Worm (Caenorhabditis elegans) whole organism, L1 larva: ENCODE data around the gene H19J13.2.

Source experiments
- C04F5.9 ChIP-seq: sonication (generic microtip); optimal IDR thresholded peaks from 2 replicates; lab custom pipeline; 2016; ENCODE audit warnings: missing genetic modification characterization, missing compliant biosample characterization
- C16A3.4 ChIP-seq: fragments of 150-350 bp; optimal IDR thresholded peaks from 2 replicates; lab custom pipeline; 2014; ENCODE audit warnings: missing biosample characterization, missing genetic modification characterization
- C34B4.2 ChIP-seq: sonication (generic microtip); optimal IDR thresholded peaks from 2 replicates; lab custom pipeline; 2017; ENCODE audit warnings: mild to moderate bottlenecking, missing genetic modification characterization, missing compliant biosample characterization
- Y116A8C.19 ChIP-seq: sonication (generic microtip); optimal IDR thresholded peaks from 2 replicates; lab custom pipeline; 2016; ENCODE audit warnings: missing compliant biosample characterization, missing genetic modification characterization, borderline replicate concordance
- aha-1 ChIP-seq: fragments of 150-350 bp; optimal IDR thresholded peaks from 2 replicates; lab custom pipeline; 2014; ENCODE audit warnings: missing biosample characterization, missing genetic modification characterization
- ama-1 ChIP-seq: fragments of 150-350 bp; optimal IDR thresholded peaks from 2 replicates; lab custom pipeline; 2014
- blmp-1 ChIP-seq: fragments of 150-350 bp; optimal IDR thresholded peaks from 2 replicates; lab custom pipeline; 2014; ENCODE audit warnings: missing biosample characterization, missing genetic modification characterization
- ceh-63 ChIP-seq: fragments of 200-800 bp; sonication (Bioruptor generic); optimal IDR thresholded peaks from 2 replicates; lab custom pipeline; 2018; ENCODE audit warnings: mild to moderate bottlenecking, missing genetic modification characterization, missing compliant biosample characterization
- ceh-8 ChIP-seq: fragments of 200-800 bp; sonication (Bioruptor generic); optimal IDR thresholded peaks from 2 replicates; lab custom pipeline; 2018; ENCODE audit warnings: mild to moderate bottlenecking, missing genetic modification characterization, moderate library complexity, missing compliant biosample characterization
- ceh-82 ChIP-seq, 3 experiments: fragments of 150-350 bp in 1 of 3; sonication (generic microtip) in 2 of 3; optimal IDR thresholded peaks; 2 replicates each; lab custom pipeline; 2014 to 2017; ENCODE audit warnings: missing biosample characterization in 3 of 3, missing genetic modification characterization in 3 of 3
- ceh-90 ChIP-seq: sonication (generic microtip); optimal IDR thresholded peaks from 2 replicates; lab custom pipeline; 2016; ENCODE audit warnings: missing genetic modification characterization, missing compliant biosample characterization
- ces-1 ChIP-seq: fragments of 150-350 bp; optimal IDR thresholded peaks from 2 replicates; lab custom pipeline; 2014; ENCODE audit warnings: missing biosample characterization, missing genetic modification reagents, missing genetic modification characterization
- dpl-1 ChIP-seq, 3 experiments: fragments of 150-350 bp in 2 of 3; sonication (generic microtip) in 1 of 3; optimal IDR thresholded peaks; 2 replicates each; lab custom pipeline; 2014 to 2017; ENCODE audit warnings: missing biosample characterization in 3 of 3, missing genetic modification characterization in 3 of 3, missing genetic modification reagents in 3 of 3
- dsc-1 ChIP-seq: sonication (generic microtip); optimal IDR thresholded peaks from 2 replicates; lab custom pipeline; 2016; ENCODE audit warnings: mild to moderate bottlenecking, missing genetic modification characterization, missing compliant biosample characterization
- egl-13 ChIP-seq: sonication (generic microtip); optimal IDR thresholded peaks from 2 replicates; lab custom pipeline; 2016; ENCODE audit warnings: missing genotype, missing genetic modification reagents, missing genetic modification characterization, missing compliant biosample characterization
- egl-27 ChIP-seq, 2 experiments: fragments of 150-350 bp in 1 of 2; sonication (generic microtip); optimal IDR thresholded peaks; 3 replicates each; lab custom pipeline; 2017 to 2018; ENCODE audit warnings: missing biosample characterization in 2 of 2, missing genetic modification characterization in 2 of 2, missing genetic modification reagents in 2 of 2
- elt-2 ChIP-seq: sonication (generic microtip); optimal IDR thresholded peaks from 2 replicates; lab custom pipeline; 2016; ENCODE audit warnings: missing genetic modification characterization, mild to moderate bottlenecking, inconsistent platforms, missing compliant biosample characterization, missing genetic modification reagents
- ets-5 ChIP-seq: fragments of 200-800 bp; sonication (Bioruptor generic); IDR thresholded peaks from 2 replicates; pipeline ENCODE4 v1.3.6; 2022; ENCODE audit warnings: missing genetic modification characterization, missing compliant biosample characterization
- fkh-4 ChIP-seq: sonication (generic microtip); optimal IDR thresholded peaks from 2 replicates; lab custom pipeline; 2016; ENCODE audit warnings: missing compliant biosample characterization, missing genetic modification characterization, borderline replicate concordance
- grh-1 ChIP-seq: fragments of 200-800 bp; sonication (Bioruptor generic); IDR thresholded peaks from 2 replicates; pipeline ENCODE4 v1.3.6; 2022; ENCODE audit warnings: missing genetic modification reagents, missing genetic modification characterization, missing compliant biosample characterization
- hlh-4 ChIP-seq: sonication (generic microtip); optimal IDR thresholded peaks from 2 replicates; lab custom pipeline; 2016; ENCODE audit warnings: mild to moderate bottlenecking, missing genetic modification characterization, missing compliant biosample characterization
- irx-1 ChIP-seq: sonication (generic microtip); optimal IDR thresholded peaks from 2 replicates; lab custom pipeline; 2016; ENCODE audit warnings: missing genetic modification characterization, missing compliant biosample characterization
- jun-1 ChIP-seq: fragments of 150-350 bp; optimal IDR thresholded peaks from 2 replicates; lab custom pipeline; 2014; ENCODE audit warnings: missing biosample characterization, missing genetic modification reagents, missing genetic modification characterization
- lin-14 ChIP-seq: fragments of 200-800 bp; sonication (Bioruptor generic); optimal IDR thresholded peaks from 2 replicates; lab custom pipeline; 2018; ENCODE audit warnings: mild to moderate bottlenecking, missing genetic modification characterization, moderate library complexity, missing compliant biosample characterization
- lin-15B ChIP-seq: fragments of 150-350 bp; sonication (generic microtip); optimal IDR thresholded peaks from 3 replicates; lab custom pipeline; 2014; ENCODE audit warnings: missing biosample characterization, missing genetic modification characterization
- mab-9 ChIP-seq: fragments of 200-800 bp; sonication (Bioruptor generic); IDR thresholded peaks from 2 replicates; pipeline ENCODE4 v1.3.6; 2022; ENCODE audit warnings: missing genetic modification reagents, missing genetic modification characterization, missing compliant biosample characterization
- mdl-1 ChIP-seq, 2 experiments: fragments of 150-350 bp; optimal IDR thresholded peaks; 2 replicates each; lab custom pipeline; 2014 to 2017; ENCODE audit warnings: missing biosample characterization in 2 of 2, missing genetic modification characterization in 2 of 2, inconsistent platforms in 1 of 2
- mef-2 ChIP-seq: fragments of 150-350 bp; optimal IDR thresholded peaks from 2 replicates; lab custom pipeline; 2014; ENCODE audit warnings: missing biosample characterization, missing genetic modification characterization
- nhr-11 ChIP-seq: fragments of 150-350 bp; optimal IDR thresholded peaks from 2 replicates; lab custom pipeline; 2014; ENCODE audit warnings: missing biosample characterization, missing genetic modification characterization
- nhr-12 ChIP-seq: sonication (generic microtip); optimal IDR thresholded peaks from 2 replicates; lab custom pipeline; 2017; ENCODE audit warnings: missing biosample characterization, missing genetic modification characterization
- nhr-237 ChIP-seq: fragments of 150-350 bp; optimal IDR thresholded peaks from 2 replicates; lab custom pipeline; 2014; ENCODE audit warnings: missing biosample characterization, missing genetic modification characterization
- nhr-85 ChIP-seq: sonication (generic microtip); peaks from one replicate; lab custom pipeline; 2016; ENCODE audit warnings: missing genetic modification characterization, inconsistent platforms, missing compliant biosample characterization
- skn-1 ChIP-seq: fragments of 150-350 bp; optimal IDR thresholded peaks from 2 replicates; lab custom pipeline; 2014; ENCODE audit warnings: missing biosample characterization, missing genetic modification characterization
- sptf-1 ChIP-seq: fragments of 150-350 bp; optimal IDR thresholded peaks from 2 replicates; lab custom pipeline; 2014; ENCODE audit warnings: missing biosample characterization, missing genetic modification characterization
- sup-37 ChIP-seq: fragments of 200-800 bp; sonication (Bioruptor generic); optimal IDR thresholded peaks from 2 replicates; lab custom pipeline; 2018; ENCODE audit warnings: mild to moderate bottlenecking, missing genetic modification characterization, missing compliant biosample characterization
- swsn-7 ChIP-seq: sonication (generic microtip); optimal IDR thresholded peaks from 2 replicates; lab custom pipeline; 2016; ENCODE audit warnings: missing genetic modification characterization, missing compliant biosample characterization
- unc-130 ChIP-seq: fragments of 150-350 bp; optimal IDR thresholded peaks from 2 replicates; lab custom pipeline; 2017; ENCODE audit warnings: missing biosample characterization, missing genetic modification characterization, inconsistent platforms
- unc-86 ChIP-seq: sonication (generic microtip); optimal IDR thresholded peaks from 2 replicates; lab custom pipeline; 2016; ENCODE audit warnings: missing genetic modification characterization, missing compliant biosample characterization

H19J13.2 gene

DNA sequence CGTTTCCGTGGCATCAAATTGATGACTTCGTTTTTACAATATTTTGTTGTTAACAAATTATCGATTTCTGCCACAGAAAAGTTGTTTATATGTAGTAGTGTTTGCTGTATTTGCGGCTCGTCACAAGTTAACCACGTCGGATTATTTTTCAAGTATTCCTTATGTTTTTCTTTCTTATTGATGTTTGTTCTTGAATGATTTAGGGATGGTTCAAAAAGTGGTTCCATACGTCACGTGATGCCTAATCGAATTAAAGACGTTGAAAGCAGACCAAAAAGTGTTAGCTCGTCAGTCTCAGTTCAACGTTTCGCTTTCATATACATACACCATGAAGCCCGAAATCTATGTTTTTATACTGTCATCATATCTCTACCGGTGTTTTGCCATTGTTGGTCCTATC lies 11.7 kb upstream of the H19J13.2 start, which contains the start of gene lips-2:
Gene lips-2 (plus strand): TSS at position 301 of the 400 bp plus-strand sequence.
- TF ChIP-seq ceh-82 (tag; optimal IDR thresholded peaks at IDR 0.05; lab: Kevin White, UChicago) (no peak), ceh-90 (no peak), hlh-4 (tag; lab: Kevin White, UChicago) (no peak), lin-14 (no peak), egl-13 (tag; lab: Kevin White, UChicago) (no peak), sptf-1 (tag; lab: Kevin White, UChicago) (no peak), ceh-63 (GFP tag; lab: Kevin White, UChicago) (no peak), grh-1 (GFP tag; lab: Robert Waterston, UW) (no peak), Y116A8C.19 (tag; lab: Kevin White, UChicago) (no peak)
- TF ChIP-seq, all 84 proteins: peak for 0

DNA sequence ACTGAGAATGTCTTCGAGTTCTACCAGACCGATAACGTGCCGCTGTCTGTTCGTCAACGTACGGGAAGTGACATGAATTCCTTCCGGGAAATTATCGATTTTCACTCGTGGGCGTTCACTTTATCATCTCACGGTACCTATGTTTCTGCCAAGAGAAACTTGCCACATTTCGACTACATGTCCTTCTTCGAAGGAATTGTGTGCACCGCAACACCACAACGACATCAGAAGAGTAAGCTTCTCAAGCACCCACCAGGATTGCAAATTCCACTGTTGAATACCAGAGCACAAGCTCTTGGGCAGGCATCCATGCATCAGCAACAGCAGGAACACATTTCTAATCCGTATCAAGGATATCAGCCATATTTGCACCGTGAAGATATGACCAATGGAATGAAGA lies 10.4 kb upstream of the H19J13.2 start:
- TF ChIP-seq nhr-12 (tag; lab: Kevin White, UChicago) (no peak), egl-13 (tag; lab: Kevin White, UChicago) (no peak), nhr-237 (no peak)

DNA sequence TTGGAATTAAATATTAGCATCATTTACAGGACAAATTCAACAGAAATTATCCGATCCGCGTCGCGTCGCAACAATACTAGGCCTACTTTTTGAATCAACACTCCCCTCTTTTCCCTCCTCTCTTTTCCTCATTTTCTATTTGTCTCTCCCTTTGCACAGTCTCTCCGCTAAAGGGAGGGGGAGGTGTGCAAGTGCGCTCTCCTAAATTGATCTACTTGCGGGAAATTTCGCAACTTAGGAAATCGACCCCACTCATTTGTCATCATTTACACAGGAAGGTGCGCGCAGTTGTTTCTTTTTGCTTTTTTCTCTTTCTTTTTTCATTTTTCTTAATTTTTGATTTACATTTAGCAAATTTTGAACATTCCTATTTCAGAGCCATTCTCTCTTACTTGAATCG lies 9.1 kb upstream of the H19J13.2 start, which contains the start of gene C04B4.2:
Gene C04B4.2 (plus strand): TSS at position 371 of the 400 bp plus-strand sequence.
- TF ChIP-seq ama-1 (lab: Kevin White, UChicago), result no peak
- TF ChIP-seq C04F5.9 (tag; lab: Kevin White, UChicago), result no peak
- TF ChIP-seq lin-14, result no peak
- TF ChIP-seq ceh-63 (GFP tag; lab: Kevin White, UChicago), result no peak
- no peak for TF ChIP-seq irx-1 (tag; lab: Kevin White, UChicago)
- TF ChIP-seq ets-5 (GFP tag; lab: Robert Waterston, UW), result no peak
- no peak for TF ChIP-seq C34B4.2 (tag; lab: Kevin White, UChicago)
- no peak for TF ChIP-seq egl-13 (tag; lab: Kevin White, UChicago)
- TF ChIP-seq nhr-11, result no peak
- TF ChIP-seq fkh-4 (tag; lab: Kevin White, UChicago), result no peak
- TF ChIP-seq aha-1 (tag; lab: Kevin White, UChicago), result no peak
- TF ChIP-seq ceh-8 (GFP tag; lab: Kevin White, UChicago), result no peak
- TF ChIP-seq nhr-85, result no peak
- no peak for TF ChIP-seq mab-9 (GFP tag; lab: Robert Waterston, UW)
- TF ChIP-seq sup-37 (GFP tag; lab: Kevin White, UChicago), result no peak
- no peak for TF ChIP-seq dpl-1 (GFP tag; optimal IDR thresholded peaks at IDR 0.05; lab: Kevin White, UChicago)
- TF ChIP-seq elt-2 (tag; lab: Kevin White, UChicago), result no peak
- TF ChIP-seq dsc-1 (tag; lab: Kevin White, UChicago), result no peak
- TF ChIP-seq unc-130 (tag; lab: Kevin White, UChicago), result no peak
- TF ChIP-seq, all 84 proteins: peak for 0

DNA sequence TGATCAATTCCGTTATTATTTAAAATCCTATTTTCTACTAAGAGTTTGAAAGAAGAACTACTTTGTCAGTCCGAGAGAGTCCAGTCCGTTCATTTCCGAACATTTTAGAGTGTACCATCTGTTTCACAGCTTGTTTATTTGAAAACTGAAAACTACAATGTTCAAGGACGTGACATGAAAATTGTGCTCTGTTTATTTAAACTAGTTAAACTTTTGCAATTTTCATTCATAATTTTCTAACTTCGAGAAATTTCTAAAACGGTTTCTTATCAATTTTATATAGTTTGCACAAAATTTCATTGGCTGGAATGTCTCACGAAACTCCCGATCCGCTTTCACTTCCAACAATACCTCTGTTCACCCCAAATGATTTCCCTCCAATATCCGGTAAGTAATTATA lies 6.7 kb upstream of the H19J13.2 start, which contains the start of gene C04B4.1:
Gene C04B4.1 (plus strand): TSS at position 301 of the 400 bp plus-strand sequence.
- no peak for TF ChIP-seq ces-1 (GFP tag; lab: Kevin White, UChicago)
- TF ChIP-seq aha-1 (tag; lab: Kevin White, UChicago), result no peak
- no peak for TF ChIP-seq C16A3.4 (tag; lab: Kevin White, UChicago)
- no peak for TF ChIP-seq swsn-7 (tag; lab: Kevin White, UChicago)
- no peak for TF ChIP-seq mdl-1 (tag; optimal IDR thresholded peaks at IDR 0.05; lab: Kevin White, UChicago)
- TF ChIP-seq skn-1, result no peak
- no peak for TF ChIP-seq egl-27 (tag; optimal IDR thresholded peaks at IDR 0.05; lab: Kevin White, UChicago)
- TF ChIP-seq lin-15B (tag; lab: Kevin White, UChicago), result no peak
- TF ChIP-seq ceh-63 (GFP tag; lab: Kevin White, UChicago), result no peak
- no peak for TF ChIP-seq jun-1 (tag; lab: Kevin White, UChicago)
- no peak for TF ChIP-seq mef-2
- TF ChIP-seq unc-86 (tag; lab: Kevin White, UChicago), result no peak
- no peak for TF ChIP-seq blmp-1 (tag; lab: Kevin White, UChicago)
- no peak for TF ChIP-seq ama-1 (lab: Kevin White, UChicago)
